Worm (Caenorhabditis elegans) whole organism, L2 larva: ENCODE measurements around the gene srlf-32.

ENCODE experiments used
- C34F6.9 ChIP-seq: fragments of 150-350 bp; optimal IDR thresholded peaks from 2 replicates; lab custom pipeline; 2014; ENCODE audit warnings: missing biosample characterization, missing genetic modification characterization
- R02D3.7 ChIP-seq: fragments of 150-350 bp; optimal IDR thresholded peaks from 2 replicates; lab custom pipeline; 2014; ENCODE audit warnings: missing biosample characterization, missing genetic modification characterization
- Y55F3AM.14 ChIP-seq: fragments of 200-800 bp; sonication (Bioruptor generic); optimal IDR thresholded peaks from 2 replicates; lab custom pipeline; 2018; ENCODE audit warnings: mild to moderate bottlenecking, missing genetic modification characterization, missing compliant biosample characterization
- ZK546.5 ChIP-seq: sonication (generic microtip); optimal IDR thresholded peaks from 2 replicates; lab custom pipeline; 2017; ENCODE audit warnings: missing biosample characterization, missing genetic modification characterization
- alr-1 ChIP-seq: fragments of 150-350 bp; optimal IDR thresholded peaks from 2 replicates; lab custom pipeline; 2014; ENCODE audit warnings: missing biosample characterization, missing genetic modification characterization
- blmp-1 ChIP-seq: sonication (generic microtip); optimal IDR thresholded peaks from 2 replicates; lab custom pipeline; 2017; ENCODE audit warnings: missing genetic modification characterization, mild to moderate bottlenecking, missing compliant biosample characterization, antibody characterized with exemption, moderate library complexity; ENCODE audit not compliant: insufficient read depth
- crh-2 ChIP-seq: sonication (generic microtip); optimal IDR thresholded peaks from 2 replicates; lab custom pipeline; 2017; ENCODE audit warnings: missing biosample characterization, missing genetic modification characterization
- egl-27 ChIP-seq: sonication (generic microtip); optimal IDR thresholded peaks from 3 replicates; lab custom pipeline; 2017; ENCODE audit warnings: missing biosample characterization, missing genetic modification reagents, missing genetic modification characterization
- elt-1 ChIP-seq: fragments of 150-350 bp; optimal IDR thresholded peaks from 2 replicates; lab custom pipeline; 2014; ENCODE audit warnings: missing biosample characterization, missing genetic modification characterization
- elt-3 ChIP-seq: sonication (generic microtip); optimal IDR thresholded peaks from 2 replicates; lab custom pipeline; 2017; ENCODE audit warnings: missing biosample characterization, missing genetic modification characterization
- fos-1 ChIP-seq: fragments of 150-350 bp; optimal IDR thresholded peaks from 2 replicates; lab custom pipeline; 2014; ENCODE audit warnings: missing biosample characterization, missing genetic modification characterization
- gmeb-1 ChIP-seq: fragments of 150-350 bp; optimal IDR thresholded peaks from 2 replicates; lab custom pipeline; 2014; ENCODE audit warnings: missing biosample characterization, missing genetic modification characterization
- lin-11 ChIP-seq: fragments of 150-350 bp; sonication (generic microtip); optimal IDR thresholded peaks from 2 replicates; lab custom pipeline; 2014; ENCODE audit warnings: missing biosample characterization, missing genetic modification characterization, inconsistent platforms, mixed read lengths
- lin-13 ChIP-seq: fragments of 150-350 bp; optimal IDR thresholded peaks from 2 replicates; lab custom pipeline; 2014; ENCODE audit warnings: missing biosample characterization, missing genetic modification reagents, missing genetic modification characterization
- lin-39 ChIP-seq: fragments of 150-350 bp; optimal IDR thresholded peaks from 2 replicates; lab custom pipeline; 2014; ENCODE audit warnings: missing biosample characterization, missing genetic modification reagents, missing genetic modification characterization
- lsy-2 ChIP-seq, 2 experiments: fragments of 150-350 bp in 1 of 2; sonication (generic microtip) in 1 of 2; optimal IDR thresholded peaks; 2 replicates each; lab custom pipeline; 2014 to 2017; ENCODE audit warnings: missing biosample characterization in 2 of 2, missing genetic modification characterization in 2 of 2
- mbf-1 ChIP-seq: sonication (generic microtip); optimal IDR thresholded peaks from 2 replicates; lab custom pipeline; 2017; ENCODE audit warnings: missing biosample characterization, missing genetic modification characterization
- mdl-1 ChIP-seq, 2 experiments: fragments of 150-350 bp in 1 of 2; sonication (generic microtip) in 1 of 2; optimal IDR thresholded peaks; 2 replicates each; lab custom pipeline; 2017; ENCODE audit warnings: missing biosample characterization in 2 of 2, missing genetic modification characterization in 2 of 2
- nhr-11 ChIP-seq: fragments of 150-350 bp; optimal IDR thresholded peaks from 2 replicates; lab custom pipeline; 2014; ENCODE audit warnings: missing biosample characterization, missing genetic modification characterization
- nhr-129 ChIP-seq: fragments of 150-350 bp; optimal IDR thresholded peaks from 2 replicates; lab custom pipeline; 2014; ENCODE audit warnings: missing biosample characterization, missing genetic modification characterization
- nhr-21 ChIP-seq: fragments of 150-350 bp; optimal IDR thresholded peaks from 2 replicates; lab custom pipeline; 2014; ENCODE audit warnings: missing biosample characterization, missing genetic modification characterization
- nhr-25 ChIP-seq: fragments of 150-350 bp; sonication (generic microtip); optimal IDR thresholded peaks from 3 replicates; lab custom pipeline; 2014; ENCODE audit warnings: missing biosample characterization, missing genetic modification characterization
- nhr-77 ChIP-seq: fragments of 150-350 bp; optimal IDR thresholded peaks from 2 replicates; lab custom pipeline; 2014; ENCODE audit warnings: missing biosample characterization, missing genetic modification characterization
- peb-1 ChIP-seq: fragments of 150-350 bp; optimal IDR thresholded peaks from 2 replicates; lab custom pipeline; 2014; ENCODE audit warnings: missing biosample characterization, missing genetic modification characterization
- sem-4 ChIP-seq: fragments of 150-350 bp; optimal IDR thresholded peaks from 2 replicates; lab custom pipeline; 2014; ENCODE audit warnings: missing biosample characterization, missing genetic modification reagents, missing genetic modification characterization
- sma-3 ChIP-seq: sonication (generic microtip); optimal IDR thresholded peaks from 2 replicates; lab custom pipeline; 2016; ENCODE audit warnings: missing genetic modification reagents, missing genetic modification characterization, missing compliant biosample characterization
- sma-9 ChIP-seq, 2 experiments: fragments of 150-350 bp in 1 of 2; sonication (generic microtip) in 1 of 2; optimal IDR thresholded peaks; 2 replicates each; lab custom pipeline; 2014 to 2016; ENCODE audit warnings: missing genetic modification characterization in 2 of 2, mild to moderate bottlenecking in 1 of 2, missing biosample characterization in 1 of 2, missing compliant biosample characterization in 1 of 2, missing genetic modification reagents in 1 of 2, moderate library complexity in 1 of 2
- unc-39 ChIP-seq: fragments of 150-350 bp; optimal IDR thresholded peaks from 2 replicates; lab custom pipeline; 2014; ENCODE audit warnings: missing biosample characterization, missing genetic modification characterization
- unc-55 ChIP-seq: fragments of 150-350 bp; sonication (generic microtip); optimal IDR thresholded peaks from 3 replicates; lab custom pipeline; 2014; ENCODE audit warnings: missing biosample characterization, missing genetic modification reagents, missing genetic modification characterization
- unc-62 ChIP-seq: fragments of 150-350 bp; optimal IDR thresholded peaks from 2 replicates; lab custom pipeline; 2014; ENCODE audit warnings: missing biosample characterization, missing genetic modification reagents, missing genetic modification characterization
- zag-1 ChIP-seq: fragments of 150-350 bp; optimal IDR thresholded peaks from 2 replicates; lab custom pipeline; 2014; ENCODE audit warnings: missing biosample characterization, missing genetic modification characterization
- ztf-11 ChIP-seq: sonication (generic microtip); optimal IDR thresholded peaks from 2 replicates; lab custom pipeline; 2017; ENCODE audit warnings: missing biosample characterization, missing genetic modification characterization
- ztf-4 ChIP-seq: fragments of 150-350 bp; optimal IDR thresholded peaks from 2 replicates; lab custom pipeline; 2014; ENCODE audit warnings: missing biosample characterization, missing genetic modification characterization

Gene srlf-32

ce11 chrIV:11897710-11898109 lies 28.1 kb upstream of the srlf-32 start:
- peak; percentile 84 for TF ChIP-seq nhr-21
- TF ChIP-seq nhr-25 (tag; lab: Kevin White, UChicago) = peak; percentile 73
- peak in 1 of 2 experiments; percentile 58 for TF ChIP-seq lsy-2 (tag; optimal IDR thresholded peaks at IDR 0.05; lab: Kevin White, UChicago)
- no peak for TF ChIP-seq C34F6.9
- peak; percentile 79 for TF ChIP-seq sma-9 (GFP tag; optimal IDR thresholded peaks at IDR 0.05; lab: Kevin White, UChicago)
- no peak for TF ChIP-seq sma-9 (tag; optimal IDR thresholded peaks at IDR 0.05; lab: Kevin White, UChicago)
- TF ChIP-seq mdl-1 (tag; optimal IDR thresholded peaks at IDR 0.05; lab: Kevin White, UChicago) = no peak
- peak; percentile 72 for TF ChIP-seq fos-1 (tag; lab: Kevin White, UChicago)
- no peak for TF ChIP-seq alr-1 (tag; lab: Kevin White, UChicago)
- no peak for TF ChIP-seq R02D3.7 (tag; lab: Kevin White, UChicago)
- no peak for TF ChIP-seq nhr-129 (tag; lab: Kevin White, UChicago)
- TF ChIP-seq zag-1 (tag; lab: Kevin White, UChicago) = no peak
- TF ChIP-seq ZK546.5 (tag; lab: Kevin White, UChicago) = no peak
- TF ChIP-seq Y55F3AM.14 (GFP tag; lab: Kevin White, UChicago) = no peak
- TF ChIP-seq unc-62 (GFP tag; lab: Kevin White, UChicago) = no peak
- TF ChIP-seq egl-27 (tag; lab: Kevin White, UChicago) = no peak
- TF ChIP-seq blmp-1 (tag; lab: Kevin White, UChicago) = peak; percentile 16

- TF ChIP-seq elt-3 (tag; lab: Kevin White, UChicago) (no peak), sma-3 (GFP tag; lab: Kevin White, UChicago) (peak; percentile 71), ztf-4 (tag; lab: Kevin White, UChicago) (no peak), nhr-25 (tag; lab: Kevin White, UChicago) (peak; percentile 38), blmp-1 (tag; lab: Kevin White, UChicago) (peak; percentile 20), ztf-11 (no peak), nhr-77 (tag; lab: Kevin White, UChicago) (no peak), mbf-1 (no peak), crh-2 (tag; lab: Kevin White, UChicago) (no peak), unc-55 (GFP tag; lab: Kevin White, UChicago) (no peak), nhr-21 (peak; percentile 69), egl-27 (tag; lab: Kevin White, UChicago) (peak; percentile 31), zag-1 (tag; lab: Kevin White, UChicago) (no peak), fos-1 (tag; lab: Kevin White, UChicago) (peak; percentile 21), lsy-2 (tag; optimal IDR thresholded peaks at IDR 0.05; lab: Kevin White, UChicago) (peak in 1 of 2 experiments; percentile 21), C34F6.9 (no peak), mdl-1 (tag; optimal IDR thresholded peaks at IDR 0.05; lab: Kevin White, UChicago) (no peak), lin-39 (tag; lab: Kevin White, UChicago) (no peak), sem-4 (tag; lab: Kevin White, UChicago) (peak; percentile 36), alr-1 (tag; lab: Kevin White, UChicago) (no peak), lin-13 (GFP tag; lab: Kevin White, UChicago) (no peak), sma-9 (GFP tag; optimal IDR thresholded peaks at IDR 0.05; lab: Kevin White, UChicago) (peak; percentile 76), sma-9 (tag; optimal IDR thresholded peaks at IDR 0.05; lab: Kevin White, UChicago) (no peak), lin-11 (no peak), unc-39 (tag; lab: Kevin White, UChicago) (no peak)
Measured at ce11 chrIV:11899358-11899757, 26.5 kb upstream of the srlf-32 start, which contains the start of gene nhr-43. TSS of gene nhr-43 (plus strand) at chrIV:11899590.

ce11 chrIV:11900399-11900798 lies 25.4 kb upstream of the srlf-32 start:
- TF ChIP-seq nhr-11 (tag; lab: Kevin White, UChicago) (no peak), peb-1 (tag; lab: Kevin White, UChicago) (no peak), mdl-1 (tag; optimal IDR thresholded peaks at IDR 0.05; lab: Kevin White, UChicago) (no peak), sma-9 (GFP tag; optimal IDR thresholded peaks at IDR 0.05; lab: Kevin White, UChicago) (peak; percentile 70), sma-9 (tag; optimal IDR thresholded peaks at IDR 0.05; lab: Kevin White, UChicago) (no peak), ZK546.5 (tag; lab: Kevin White, UChicago) (no peak), elt-1 (tag; lab: Kevin White, UChicago) (peak; percentile 90)

ce11 chrIV:11901215-11901614 lies 24.6 kb upstream of the srlf-32 start:
- peak; percentile 12 for TF ChIP-seq sma-3 (GFP tag; lab: Kevin White, UChicago)
- no peak for TF ChIP-seq R02D3.7 (tag; lab: Kevin White, UChicago)
- peak; percentile 10 for TF ChIP-seq egl-27 (tag; lab: Kevin White, UChicago)
- TF ChIP-seq peb-1 (tag; lab: Kevin White, UChicago) = no peak
- peak; percentile 51 for TF ChIP-seq nhr-25 (tag; lab: Kevin White, UChicago)
- TF ChIP-seq blmp-1 (tag; lab: Kevin White, UChicago) = peak; percentile 27
- TF ChIP-seq sma-9 (GFP tag; optimal IDR thresholded peaks at IDR 0.05; lab: Kevin White, UChicago) = peak; percentile 53
- TF ChIP-seq sma-9 (tag; optimal IDR thresholded peaks at IDR 0.05; lab: Kevin White, UChicago) = no peak
- TF ChIP-seq gmeb-1 (tag; lab: Kevin White, UChicago) = no peak
